Worm (Caenorhabditis elegans): ENCODE results near the gene gst-41.

Gene gst-41

DNA sequence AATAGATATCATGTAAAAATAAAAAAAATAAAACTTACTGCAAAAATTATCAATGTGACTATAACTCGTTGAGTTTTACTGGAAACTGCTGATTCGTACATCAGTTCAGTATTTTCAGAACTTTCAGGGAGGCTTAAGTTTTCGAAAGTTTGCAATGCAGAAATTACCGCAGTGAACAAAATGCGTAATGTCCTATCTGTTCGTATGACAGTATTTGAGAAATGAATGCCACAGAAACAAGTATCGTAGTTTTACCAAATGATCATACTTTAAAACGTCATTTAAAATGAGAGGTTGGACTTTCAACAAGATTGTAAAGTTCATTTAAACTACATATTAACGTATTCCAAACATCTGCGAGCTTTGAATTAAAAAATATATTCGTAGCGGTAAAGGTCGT is 42.4 kb downstream of the gst-41 start, which contains the start of gene C03G6.21:
TSS of gene C03G6.21 (minus strand) at position 101 of the 400 bp plus-strand sequence.
- TF ChIP-seq ama-1 (optimal IDR thresholded peaks at IDR 0.05) (no peak), ama-1 (GFP tag; optimal IDR thresholded peaks at IDR 0.05) (no peak), egrh-3 (GFP tag; IDR thresholded peaks at IDR 0.05) (no peak), rcor-1 (GFP tag; IDR thresholded peaks at IDR 0.05) (no peak), bed-1 (GFP tag; IDR thresholded peaks at IDR 0.05) (no peak), mel-28 (tag; optimal IDR thresholded peaks at IDR 0.05; ENCODE audit: borderline replicate concordance) (no peak), snpc-3.4 (tag; optimal IDR thresholded peaks at IDR 0.05) (no peak), sea-2 (GFP tag; IDR thresholded peaks at IDR 0.05) (no peak), rpc-1 (optimal IDR thresholded peaks at IDR 0.05) (no peak), rpc-1 (tag; optimal IDR thresholded peaks at IDR 0.05) (no peak), D2030.7 (GFP tag; IDR thresholded peaks at IDR 0.05) (no peak), mes-4 (tag; optimal IDR thresholded peaks at IDR 0.05) (no peak), F22D6.2 (tag; optimal IDR thresholded peaks at IDR 0.05) (no peak)

DNA sequence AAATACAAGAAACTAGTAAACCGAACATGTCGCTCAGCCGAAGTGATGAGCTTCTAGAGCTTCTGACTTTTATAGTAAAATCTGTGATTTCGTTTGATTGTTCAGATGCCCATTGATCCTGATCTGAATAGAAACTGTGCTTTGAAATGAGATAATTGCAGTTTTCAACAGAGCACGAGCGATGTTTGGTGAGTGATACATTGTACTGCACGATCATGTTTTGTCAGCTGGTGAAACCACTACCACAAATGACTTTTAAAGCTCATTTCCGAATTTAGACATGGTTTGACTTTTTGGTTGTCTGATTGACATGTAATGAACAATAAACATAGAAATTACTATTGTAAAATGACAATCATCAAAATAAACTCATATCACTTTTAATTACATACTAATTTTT is 43.6 kb downstream of the gst-41 start, which contains the start of gene tag-293:
TSS of gene tag-293 (minus strand) at position 101 of the 400 bp plus-strand sequence.
- TF ChIP-seq somi-1 (GFP tag; optimal IDR thresholded peaks at IDR 0.05) (no peak), F52B5.7 (tag; optimal IDR thresholded peaks at IDR 0.05) (no peak), lag-1 (GFP tag; IDR thresholded peaks at IDR 0.05) (no peak), hrde-1 (tag; optimal IDR thresholded peaks at IDR 0.05; ENCODE audit: borderline replicate concordance) (no peak), let-607 (tag; optimal IDR thresholded peaks at IDR 0.05) (no peak), egl-44 (GFP tag; IDR thresholded peaks at IDR 0.05) (no peak), him-1 (tag; optimal IDR thresholded peaks at IDR 0.05) (no peak), B0261.1 (tag; optimal IDR thresholded peaks at IDR 0.05) (no peak), madf-3 (GFP tag; IDR thresholded peaks at IDR 0.05) (no peak), hlh-12 (tag; optimal IDR thresholded peaks at IDR 0.05) (no peak), ekl-4 (GFP tag; IDR thresholded peaks at IDR 0.05) (no peak), lin-26 (GFP tag; IDR thresholded peaks at IDR 0.05) (no peak), madf-10 (tag; optimal IDR thresholded peaks at IDR 0.05) (no peak), efl-1 (GFP tag; optimal IDR thresholded peaks at IDR 0.05) (no peak), attf-5 (GFP tag; optimal IDR thresholded peaks at IDR 0.05) (no peak), snpc-1.3 (tag; optimal IDR thresholded peaks at IDR 0.05; ENCODE audit: insufficient read depth) (no peak), mxl-1 (tag; optimal IDR thresholded peaks at IDR 0.05) (no peak)

- TF ChIP-seq pbrm-1 (GFP tag; IDR thresholded peaks at IDR 0.05) = no peak
- no peak for TF ChIP-seq hlh-12 (tag; optimal IDR thresholded peaks at IDR 0.05)
- TF ChIP-seq nhr-179 (tag; optimal IDR thresholded peaks at IDR 0.05) = no peak
- no peak for TF ChIP-seq rpc-1 (optimal IDR thresholded peaks at IDR 0.05)
- no peak for TF ChIP-seq rpc-1 (tag; optimal IDR thresholded peaks at IDR 0.05)
- TF ChIP-seq Y79H2A.3 (GFP tag; conservative IDR thresholded peaks at IDR 0.05) = no peak
- no peak for TF ChIP-seq attf-5 (GFP tag; optimal IDR thresholded peaks at IDR 0.05)
These were observed 45.5 kb downstream of the gst-41 start for ce11 chrV:7353602-7354001.

DNA sequence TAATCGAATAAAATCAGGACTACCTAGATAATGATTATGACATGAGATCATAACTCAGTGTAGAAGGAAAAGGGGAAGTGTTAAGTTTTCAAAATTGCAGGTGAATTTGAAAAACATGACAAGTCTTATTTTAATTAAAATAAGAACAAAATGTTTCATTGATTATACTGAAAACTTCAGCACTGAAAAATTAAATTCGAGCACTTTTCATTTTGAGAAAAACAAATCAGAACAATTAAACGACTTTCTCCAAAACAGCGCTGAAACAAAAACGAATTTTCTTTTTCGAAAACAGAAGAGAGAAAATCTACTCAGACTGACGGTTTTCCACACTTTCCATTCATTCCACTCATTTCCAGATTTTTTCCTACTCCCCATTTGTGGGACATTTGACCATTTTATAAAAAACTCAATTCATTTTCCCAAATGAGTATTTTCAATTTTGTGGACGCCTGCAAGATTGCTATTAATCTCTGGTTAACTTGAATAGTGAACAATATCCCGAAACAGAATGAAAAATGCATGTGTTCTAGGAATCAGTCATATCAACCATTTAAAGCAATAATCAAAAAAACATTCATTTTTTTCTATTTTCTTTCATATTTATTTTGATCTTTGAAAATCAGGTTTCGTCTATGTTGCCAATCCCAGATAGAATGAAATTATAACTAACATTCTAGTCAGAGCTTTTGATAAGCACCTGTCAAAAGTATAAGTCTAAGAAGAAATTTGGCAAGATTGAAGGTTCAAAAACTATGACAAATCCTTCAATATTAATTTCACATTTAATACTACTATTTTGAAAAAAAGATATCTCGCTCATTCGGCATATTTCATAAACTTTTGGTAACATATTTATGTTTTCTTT is 46.7 kb downstream of the gst-41 start, which contains the start of the genes srh-231 and srh-275:
TSS of gene srh-231 (minus strand) at position 51 of the 868 bp plus-strand sequence.
TSS of gene srh-275 (plus strand) at position 818 of the 868 bp plus-strand sequence.
- TF ChIP-seq K11D2.4 (GFP tag; IDR thresholded peaks at IDR 0.05) (no peak), F23B12.7 (tag; optimal IDR thresholded peaks at IDR 0.05; ENCODE audit: insufficient read depth) (no peak), hlh-12 (tag; optimal IDR thresholded peaks at IDR 0.05) (no peak), rec-8 (tag; optimal IDR thresholded peaks at IDR 0.05) (no peak), akir-1 (GFP tag; optimal IDR thresholded peaks at IDR 0.05) (no peak), aptf-2 (GFP tag; conservative IDR thresholded peaks at IDR 0.05) (no peak)
